Worm (Caenorhabditis elegans) whole organism, mixed stage, embryonic: ENCODE data around the gene haf-2.

Experiments used
- blmp-1 ChIP-seq: fragments of 150-350 bp; optimal IDR thresholded peaks from 2 replicates; lab custom pipeline; 2014; ENCODE audit warnings: missing biosample characterization, missing genetic modification characterization
- elt-1 ChIP-seq: sonication (generic microtip); optimal IDR thresholded peaks from 2 replicates; lab custom pipeline; 2017; ENCODE audit warnings: missing genetic modification characterization, mild to moderate bottlenecking, missing compliant biosample characterization, antibody characterized with exemption, moderate library complexity, borderline replicate concordance; ENCODE audit not compliant: insufficient read depth
- lsy-2 ChIP-seq: fragments of 150-350 bp; optimal IDR thresholded peaks from 2 replicates; lab custom pipeline; 2014; ENCODE audit warnings: missing biosample characterization, missing genetic modification characterization
- mep-1 ChIP-seq: fragments of 150-350 bp; optimal IDR thresholded peaks from 2 replicates; lab custom pipeline; 2017; ENCODE audit warnings: missing biosample characterization, missing genetic modification reagents, missing genetic modification characterization, inconsistent platforms
- nhr-12 ChIP-seq: fragments of 150-350 bp; optimal IDR thresholded peaks from 2 replicates; lab custom pipeline; 2014; ENCODE audit warnings: missing biosample characterization, missing genetic modification characterization
- nhr-76 ChIP-seq: sonication (generic microtip); optimal IDR thresholded peaks from 2 replicates; lab custom pipeline; 2017; ENCODE audit warnings: missing biosample characterization, missing genetic modification characterization
- pha-4 ChIP-seq: fragments of 150-350 bp; optimal IDR thresholded peaks from 2 replicates; lab custom pipeline; 2018; ENCODE audit warnings: missing biosample characterization, missing genetic modification reagents, missing genetic modification characterization
- snpc-4 ChIP-seq: fragments of 150-350 bp; optimal IDR thresholded peaks from 2 replicates; lab custom pipeline; 2014; ENCODE audit warnings: missing biosample characterization, missing genetic modification characterization
- unc-39 ChIP-seq: fragments of 150-350 bp; optimal IDR thresholded peaks from 2 replicates; lab custom pipeline; 2014; ENCODE audit warnings: missing biosample characterization, missing genetic modification characterization
- ztf-11 ChIP-seq: fragments of 150-350 bp; optimal IDR thresholded peaks from 2 replicates; lab custom pipeline; 2014; ENCODE audit warnings: missing biosample characterization, missing genetic modification characterization

DNA sequence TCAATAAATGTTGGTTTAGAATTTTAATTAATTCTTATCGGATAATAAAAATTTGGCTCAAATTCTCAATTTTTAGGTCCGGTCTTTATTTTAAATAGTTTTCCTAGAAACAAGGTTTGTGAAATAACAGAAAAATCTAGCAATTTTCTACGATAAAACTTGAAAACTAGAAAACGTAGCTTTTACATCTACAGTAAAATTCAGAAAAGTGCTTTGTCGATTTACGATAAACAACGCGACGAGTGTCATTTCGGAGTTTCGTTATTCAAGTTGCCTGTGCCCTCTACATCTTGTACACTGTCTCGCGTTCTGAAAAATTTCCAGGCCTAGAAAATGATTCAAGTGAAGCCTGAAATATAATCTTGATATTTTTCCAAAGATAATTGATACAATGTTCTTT, 547 bp upstream of the haf-2 start:
- TF ChIP-seq blmp-1 (tag; lab: Kevin White, UChicago) (no peak), mep-1 (no peak), pha-4 (tag; lab: Kevin White, UChicago) (no peak), lsy-2 (peak; percentile 30), elt-1 (no peak), nhr-76 (tag; lab: Kevin White, UChicago) (no peak), ztf-11 (tag; lab: Kevin White, UChicago) (no peak), unc-39 (no peak), nhr-12 (tag; lab: Kevin White, UChicago) (no peak), snpc-4 (no peak)
